Fruit fly (Drosophila melanogaster) whole organism, embryonic: ENCODE results near the gene CG6656.

Experiments
- CG10959 ChIP-seq: fragments of 200-800 bp; sonication (Bioruptor generic); IDR thresholded peaks from 2 replicates; pipeline ENCODE4 v1.3.6; 2022; ENCODE audit warnings: missing biosample characterization, missing genetic modification characterization
- CG11696 ChIP-seq: fragments of 200-800 bp; sonication (Bioruptor generic); IDR thresholded peaks from 2 replicates; pipeline ENCODE4 v1.3.6; 2022; ENCODE audit warnings: missing biosample characterization, missing genetic modification characterization
- CG12391 ChIP-seq: fragments of 200-800 bp; sonication (Bioruptor generic); optimal IDR thresholded peaks from 3 replicates; lab custom pipeline; 2018; ENCODE audit warnings: missing biosample characterization, mild to moderate bottlenecking, missing genetic modification characterization, moderate library complexity
- CG13123 ChIP-seq: fragments of 200-800 bp; sonication (Bioruptor generic); optimal IDR thresholded peaks from 2 replicates; lab custom pipeline; 2016; ENCODE audit warnings: missing biosample characterization, missing genetic modification characterization
- CG14860 ChIP-seq: fragments of 200-800 bp; sonication (Bioruptor generic); IDR thresholded peaks from 3 replicates; pipeline ENCODE4 v1.3.6; 2022; ENCODE audit warnings: missing biosample characterization, missing genetic modification characterization; ENCODE audit not compliant: partially characterized antibody
- CG15011 ChIP-seq: fragments of 200-800 bp; sonication (Bioruptor generic); optimal IDR thresholded peaks from 3 replicates; lab custom pipeline; 2018; ENCODE audit warnings: missing biosample characterization, mild to moderate bottlenecking, missing genetic modification characterization
- CG17612 ChIP-seq: fragments of 200-800 bp; sonication (Bioruptor generic); IDR thresholded peaks from 2 replicates; pipeline ENCODE4 v1.3.6; 2022; ENCODE audit warnings: missing biosample characterization, missing genetic modification characterization
- CG18011 ChIP-seq: fragments of 200-800 bp; sonication (Bioruptor generic); optimal IDR thresholded peaks from 2 replicates; lab custom pipeline; 2017; ENCODE audit warnings: missing biosample characterization, missing genetic modification characterization, mild to moderate bottlenecking, moderate library complexity, missing genotype
- CG4328 ChIP-seq: fragments of 200-800 bp; sonication (Bioruptor generic); optimal IDR thresholded peaks from 3 replicates; lab custom pipeline; 2017; ENCODE audit warnings: missing biosample characterization, missing genetic modification reagents, missing genetic modification characterization
- CG4360 ChIP-seq: fragments of 200-800 bp; sonication (Bioruptor generic); IDR thresholded peaks from 2 replicates; pipeline ENCODE4 v1.3.6; 2022; ENCODE audit warnings: missing biosample characterization, missing genetic modification characterization
- CG7271 ChIP-seq: fragments of 200-800 bp; sonication (Bioruptor generic); optimal IDR thresholded peaks from 2 replicates; lab custom pipeline; 2018; ENCODE audit warnings: missing biosample characterization, mild to moderate bottlenecking, missing genetic modification characterization, moderate library complexity
- CG7745 ChIP-seq: fragments of 200-800 bp; sonication (Bioruptor generic); optimal IDR thresholded peaks from 2 replicates; lab custom pipeline; 2018; ENCODE audit warnings: missing biosample characterization, mild to moderate bottlenecking, missing genetic modification characterization, moderate library complexity
- Dip2 ChIP-seq: fragments of 200-800 bp; sonication (Bioruptor generic); IDR thresholded peaks from 2 replicates; pipeline ENCODE4 v1.3.6; 2022; ENCODE audit warnings: missing biosample characterization, missing genetic modification characterization
- Dll ChIP-seq: fragments of 200-800 bp; sonication (Bioruptor generic); IDR thresholded peaks from 4 replicates; pipeline ENCODE4 v1.3.6; 2022; ENCODE audit warnings: missing biosample characterization, missing genetic modification characterization; ENCODE audit not compliant: partially characterized antibody
- HLH54F ChIP-seq: fragments of 200-800 bp; sonication (Bioruptor generic); optimal IDR thresholded peaks from 3 replicates; lab custom pipeline; 2016; ENCODE audit warnings: missing biosample characterization, missing genetic modification characterization
- Hand ChIP-seq: fragments of 200-800 bp; sonication (Bioruptor generic); optimal IDR thresholded peaks from 2 replicates; lab custom pipeline; 2017; ENCODE audit warnings: mild to moderate bottlenecking, missing biosample characterization, missing genetic modification reagents, missing genetic modification characterization
- Max ChIP-seq: fragments of 200-800 bp; sonication (Bioruptor generic); optimal IDR thresholded peaks from 2 replicates; lab custom pipeline; 2016; ENCODE audit warnings: missing biosample characterization, mild to moderate bottlenecking, missing genetic modification characterization
- Nf-YB ChIP-seq: fragments of 200-800 bp; sonication (Bioruptor generic); optimal IDR thresholded peaks from 3 replicates; lab custom pipeline; 2019; ENCODE audit warnings: missing biosample characterization, mild to moderate bottlenecking, missing genetic modification characterization, moderate library complexity
- Ssrp ChIP-seq: fragments of 200-800 bp; sonication (Bioruptor generic); optimal IDR thresholded peaks from 2 replicates; lab custom pipeline; 2018; ENCODE audit warnings: missing biosample characterization, mild to moderate bottlenecking, missing genetic modification characterization, moderate library complexity
- TFAM ChIP-seq: fragments of 200-800 bp; sonication (Bioruptor generic); optimal IDR thresholded peaks from 2 replicates; lab custom pipeline; 2017; ENCODE audit warnings: missing biosample characterization, missing genetic modification characterization, inconsistent platforms
- Trl ChIP-seq, 3 experiments: fragments of >200 bp in 2 of 3; fragments of 200-800 bp in 1 of 3; sonication (Bioruptor generic) in 1 of 3; optimal IDR thresholded peaks; 2 replicates in 1 of 3; 3 replicates in 2 of 3; lab custom pipeline; 2016 to 2017; ENCODE audit warnings: missing biosample characterization in 1 of 3, missing genetic modification characterization in 1 of 3
- Vsx1 ChIP-seq: fragments of 200-800 bp; sonication (Bioruptor generic); optimal IDR thresholded peaks from 2 replicates; lab custom pipeline; 2017; ENCODE audit warnings: missing biosample characterization, mild to moderate bottlenecking, missing genetic modification characterization, missing genetic modification reagents
- Xrp1 ChIP-seq: fragments of 200-800 bp; sonication (Bioruptor generic); IDR thresholded peaks from 2 replicates; pipeline ENCODE4 v1.3.6; 2022; ENCODE audit warnings: missing biosample characterization, missing genetic modification characterization
- ash1 ChIP-seq: fragments of 200-800 bp; sonication (Bioruptor generic); optimal IDR thresholded peaks from 2 replicates; lab custom pipeline; 2018; ENCODE audit warnings: missing biosample characterization, mild to moderate bottlenecking, missing genetic modification characterization
- ato ChIP-seq: fragments of 200-800 bp; sonication (Bioruptor generic); IDR thresholded peaks from 2 replicates; pipeline ENCODE4 v1.3.6; 2022; ENCODE audit warnings: missing biosample characterization, missing genetic modification characterization; ENCODE audit not compliant: partially characterized antibody
- bigmax ChIP-seq: fragments of 200-800 bp; sonication (Bioruptor generic); optimal IDR thresholded peaks from 2 replicates; lab custom pipeline; 2018; ENCODE audit warnings: missing biosample characterization, mild to moderate bottlenecking, missing genetic modification characterization
- bowl ChIP-seq: fragments of 200-800 bp; sonication (Bioruptor generic); IDR thresholded peaks from 2 replicates; pipeline ENCODE4 v1.3.6; 2022; ENCODE audit warnings: missing biosample characterization, missing genetic modification characterization
- btn ChIP-seq: fragments of 200-800 bp; sonication (Bioruptor generic); optimal IDR thresholded peaks from 2 replicates; lab custom pipeline; 2016; ENCODE audit warnings: missing biosample characterization, missing genetic modification characterization
- danr ChIP-seq: fragments of 200-800 bp; sonication (Bioruptor generic); IDR thresholded peaks from 2 replicates; pipeline ENCODE4 v1.3.6; 2022; ENCODE audit warnings: missing biosample characterization, missing genetic modification characterization
- dimm ChIP-seq: fragments of 200-800 bp; sonication (Bioruptor generic); IDR thresholded peaks from 2 replicates; pipeline ENCODE4 v1.3.6; 2022; ENCODE audit warnings: missing biosample characterization, missing genetic modification characterization
- dm ChIP-seq: fragments of 200-800 bp; sonication (Bioruptor generic); optimal IDR thresholded peaks from 3 replicates; lab custom pipeline; 2016; ENCODE audit warnings: missing biosample characterization, missing genetic modification characterization
- dmrt99B ChIP-seq: fragments of 200-800 bp; sonication (Bioruptor generic); optimal IDR thresholded peaks from 2 replicates; lab custom pipeline; 2018; ENCODE audit warnings: missing biosample characterization, mild to moderate bottlenecking, missing genetic modification characterization, moderate library complexity
- esg ChIP-seq: fragments of 200-800 bp; sonication (Bioruptor generic); conservative IDR thresholded peaks from 2 replicates; pipeline ENCODE4 v1.3.6; 2022; ENCODE audit warnings: missing biosample characterization, missing genetic modification characterization
- grau ChIP-seq: fragments of 200-800 bp; optimal IDR thresholded peaks from 3 replicates; lab custom pipeline; 2019; ENCODE audit warnings: missing biosample characterization, mild to moderate bottlenecking, missing genetic modification characterization, moderate library complexity
- hbn ChIP-seq: fragments of 200-800 bp; sonication (Bioruptor generic); IDR thresholded peaks from 2 replicates; pipeline ENCODE4 v1.3.6; 2022; ENCODE audit warnings: missing biosample characterization, missing genetic modification characterization; ENCODE audit not compliant: partially characterized antibody
- hth ChIP-seq: fragments of >200 bp; optimal IDR thresholded peaks from 2 replicates; lab custom pipeline; 2017; ENCODE audit warnings: inconsistent platforms
- jing ChIP-seq: fragments of 200-800 bp; sonication (Bioruptor generic); optimal IDR thresholded peaks from 2 replicates; lab custom pipeline; 2018; ENCODE audit warnings: missing biosample characterization, mild to moderate bottlenecking, missing genetic modification characterization
- lola ChIP-seq, 3 experiments: fragments of >200 bp in 2 of 3; fragments of 200-800 bp in 1 of 3; sonication (Bioruptor generic) in 1 of 3; optimal IDR thresholded peaks; 2 replicates each; lab custom pipeline; 2017 to 2019; ENCODE audit warnings: missing biosample characterization in 3 of 3, missing genetic modification characterization in 3 of 3, mild to moderate bottlenecking in 1 of 3, moderate library complexity in 1 of 3
- psq ChIP-seq: fragments of 200-800 bp; sonication (Bioruptor generic); optimal IDR thresholded peaks from 2 replicates; lab custom pipeline; 2017; ENCODE audit warnings: missing biosample characterization, missing genetic modification characterization
- sens ChIP-seq: fragments of 200-800 bp; sonication (Bioruptor generic); peaks from one replicate; lab custom pipeline; 2016; ENCODE audit warnings: missing biosample characterization, missing genetic modification characterization
- sim ChIP-seq: fragments of 200-800 bp; sonication (Bioruptor generic); IDR thresholded peaks from 2 replicates; pipeline ENCODE4 v1.3.6; 2022; ENCODE audit warnings: missing biosample characterization, missing genetic modification characterization
- stc ChIP-seq: fragments of 200-800 bp; sonication (Bioruptor generic); IDR thresholded peaks from 2 replicates; pipeline ENCODE4 v1.3.6; 2022; ENCODE audit warnings: missing biosample characterization, missing genetic modification characterization
- tap ChIP-seq: fragments of 200-800 bp; optimal IDR thresholded peaks from 3 replicates; lab custom pipeline; 2019; ENCODE audit warnings: missing biosample characterization, mild to moderate bottlenecking, missing genetic modification characterization, moderate library complexity
- tio ChIP-seq: fragments of 200-800 bp; sonication (Bioruptor generic); optimal IDR thresholded peaks from 2 replicates; lab custom pipeline; 2017; ENCODE audit warnings: missing biosample characterization, missing genetic modification characterization, inconsistent platforms
- trem ChIP-seq: fragments of 200-800 bp; optimal IDR thresholded peaks from 3 replicates; lab custom pipeline; 2019; ENCODE audit warnings: missing biosample characterization, mild to moderate bottlenecking, missing genetic modification characterization, moderate library complexity
- vfl ChIP-seq: fragments of 200-800 bp; sonication (Bioruptor generic); optimal IDR thresholded peaks from 2 replicates; lab custom pipeline; 2016; ENCODE audit warnings: missing biosample characterization, missing genetic modification characterization
- zen ChIP-seq: fragments of 200-800 bp; sonication (Bioruptor generic); optimal IDR thresholded peaks from 3 replicates; lab custom pipeline; 2018; ENCODE audit warnings: missing biosample characterization, mild to moderate bottlenecking, missing genetic modification characterization, moderate library complexity

CG6656 gene

dm6 chr3R:21870158-21870971, 4.7 kb upstream of the CG6656 start, which contains the start of gene CG31431:
CG31431 (plus strand) TSS chr3R:21870681.
- peak; percentile 94 for TF ChIP-seq sim
- TF ChIP-seq Ssrp (tag; lab: Kevin White, UChicago) = peak; percentile 93
- TF ChIP-seq hth (lab: Kevin White, UChicago) = no peak
- peak; percentile 73 for TF ChIP-seq CG7745 (tag; lab: Kevin White, UChicago)
- TF ChIP-seq btn = peak; percentile 91
- peak; percentile 97 for TF ChIP-seq CG12391 (tag; lab: Kevin White, UChicago)
- TF ChIP-seq Hand (GFP tag; lab: Kevin White, UChicago) = peak; percentile 96
- TF ChIP-seq vfl (GFP tag; lab: Kevin White, UChicago) = peak; percentile 96
- TF ChIP-seq CG15011 (GFP tag; lab: Kevin White, UChicago) = peak; percentile 96
- TF ChIP-seq CG4360 (GFP tag; lab: Robert Waterston, UW) = peak; percentile 81
- TF ChIP-seq hbn (GFP tag; lab: Robert Waterston, UW) = no peak
- peak; percentile 88 for TF ChIP-seq CG11696
- TF ChIP-seq esg (GFP tag; lab: Robert Waterston, UW) = peak; percentile 96
- peak; percentile 93 for TF ChIP-seq CG17612 (GFP tag; lab: Robert Waterston, UW)
- TF ChIP-seq CG14860 (GFP tag; lab: Robert Waterston, UW) = no peak
- TF ChIP-seq trem (tag; lab: Kevin White, UChicago) = peak; percentile 92
- peak in 1 of 3 experiments; percentile 91 for TF ChIP-seq lola (GFP tag; optimal IDR thresholded peaks at IDR 0.05; lab: Kevin White, UChicago)
- TF ChIP-seq Nf-YB (GFP tag; lab: Kevin White, UChicago) = peak; percentile 82
- no peak for TF ChIP-seq ato (GFP tag; lab: Robert Waterston, UW)
- TF ChIP-seq jing (GFP tag; lab: Kevin White, UChicago) = peak; percentile 94
- peak; percentile 70; the same call in 1 of the 2 replicates for TF ChIP-seq Dip2 (GFP tag; lab: Robert Waterston, UW)
- TF ChIP-seq ash1 = peak; percentile 88
- TF ChIP-seq CG18011 (GFP tag; lab: Kevin White, UChicago) = peak; percentile 81
- no peak for TF ChIP-seq Dll (GFP tag; lab: Robert Waterston, UW)
- peak; percentile 96 for TF ChIP-seq tio (GFP tag; lab: Kevin White, UChicago)
- TF ChIP-seq sens (GFP tag; lab: Kevin White, UChicago) = peak; percentile 99
- peak; percentile 96 for TF ChIP-seq grau
- TF ChIP-seq bigmax (GFP tag; lab: Kevin White, UChicago) = peak; percentile 55
- TF ChIP-seq CG7271 = peak; percentile 88
- peak; percentile 91 for TF ChIP-seq dm
- TF ChIP-seq HLH54F = peak; percentile 97
- TF ChIP-seq zen = peak; percentile 97
- TF ChIP-seq stc (GFP tag; lab: Robert Waterston, UW) = peak; percentile 95
- peak; percentile 95 for TF ChIP-seq CG4328 (GFP tag; lab: Kevin White, UChicago)
- peak; percentile 94 for TF ChIP-seq CG13123 (GFP tag; lab: Kevin White, UChicago)
- TF ChIP-seq bowl (GFP tag; lab: Robert Waterston, UW) = peak; percentile 92
- peak; percentile 98 for TF ChIP-seq dmrt99B (tag; lab: Kevin White, UChicago)
- peak; percentile 95 for TF ChIP-seq CG10959 (GFP tag; lab: Robert Waterston, UW)
- peak; percentile 78 for TF ChIP-seq TFAM (GFP tag; lab: Kevin White, UChicago)
- TF ChIP-seq Max (GFP tag; lab: Kevin White, UChicago) = peak; percentile 94
- peak; percentile 91 for TF ChIP-seq Vsx1
- peak; percentile 97 for TF ChIP-seq tap (tag; lab: Kevin White, UChicago)
- peak; percentile 90 for TF ChIP-seq psq (GFP tag; lab: Kevin White, UChicago)
- TF ChIP-seq Trl (optimal IDR thresholded peaks at IDR 0.05; lab: Kevin White, UChicago) = no peak
- peak; percentile 98 for TF ChIP-seq Trl (GFP tag; optimal IDR thresholded peaks at IDR 0.05; lab: Kevin White, UChicago)
- TF ChIP-seq Xrp1 = peak; percentile 97
- peak; percentile 95 for TF ChIP-seq danr (GFP tag; lab: Robert Waterston, UW)
- TF ChIP-seq dimm = peak; percentile 86
